Fruit fly (Drosophila melanogaster): ENCODE data around the gene Lsm12a.

dm6 chrX:12028825-12029514 lies 10.5 kb downstream of the Lsm12a start, which contains the start of gene Usp7:
- no peak for TF ChIP-seq CG6792 (GFP tag; optimal IDR thresholded peaks at IDR 0.05)
- TF ChIP-seq CG10631 (GFP tag; optimal IDR thresholded peaks at IDR 0.05) = no peak
